Worm (Caenorhabditis elegans) whole organism, young adult: Measurements from ENCODE around the gene C05D12.5.

Experiments used
- C17E4.6 ChIP-seq: fragments of 200-800 bp; sonication (Bioruptor generic); IDR thresholded peaks from 2 replicates; pipeline ENCODE4 v1.3.6; 2022; ENCODE audit warnings: missing genetic modification reagents, missing genetic modification characterization, missing compliant biosample characterization
- F55B11.4 ChIP-seq: sonication (generic microtip); optimal IDR thresholded peaks from 2 replicates; lab custom pipeline; 2016; ENCODE audit warnings: missing compliant biosample characterization, missing genetic modification characterization, borderline replicate concordance; ENCODE audit not compliant: insufficient read depth
- gei-17 ChIP-seq: fragments of 200-800 bp; sonication (Bioruptor generic); optimal IDR thresholded peaks from 2 replicates; lab custom pipeline; 2018; ENCODE audit warnings: mild to moderate bottlenecking, missing genetic modification characterization, missing compliant biosample characterization
- lin-35 ChIP-seq, 3 experiments: fragments of 150-350 bp in 2 of 3; sonication (generic microtip) in 1 of 3; optimal IDR thresholded peaks; 2 replicates each; lab custom pipeline; 2014 to 2018; ENCODE audit warnings: missing biosample characterization in 3 of 3, missing genetic modification characterization in 3 of 3, missing genetic modification reagents in 3 of 3
- mxl-1 ChIP-seq: sonication (generic microtip); optimal IDR thresholded peaks from 2 replicates; lab custom pipeline; 2016; ENCODE audit warnings: missing genetic modification characterization, missing compliant biosample characterization

DNA sequence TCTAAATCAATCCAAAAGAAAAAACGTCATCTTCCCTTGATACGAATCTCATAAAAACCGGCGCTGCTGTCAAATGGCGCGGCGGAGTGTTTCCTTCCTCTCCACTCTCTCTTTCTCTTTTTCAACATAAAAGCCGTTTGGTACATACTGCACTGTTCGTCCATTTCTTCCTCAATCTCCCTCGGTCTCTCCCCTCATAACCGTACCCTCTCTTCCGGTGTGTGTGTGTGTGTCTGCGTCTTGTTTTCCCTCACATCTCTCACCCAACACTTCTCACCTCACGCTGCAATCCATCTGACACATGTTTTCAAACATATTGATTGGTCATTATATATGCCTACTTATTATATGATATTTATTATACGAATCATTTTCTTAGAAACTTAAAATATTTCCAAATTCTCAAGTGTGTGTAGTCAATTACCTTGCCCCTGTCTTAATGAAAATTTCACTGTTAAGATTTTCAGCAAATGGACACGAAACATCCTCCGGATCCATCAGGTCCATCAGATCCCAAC, 30.4 kb downstream of the C05D12.5 start, which contains the start of the genes aars-1 and rga-1:
- TF ChIP-seq gei-17 (GFP tag; lab: Kevin White, UChicago) (no peak), mxl-1 (no peak), lin-35 (GFP tag; optimal IDR thresholded peaks at IDR 0.05; lab: Kevin White, UChicago) (no peak), F55B11.4 (tag; lab: Kevin White, UChicago) (no peak), C17E4.6 (no peak)
